Worm (Caenorhabditis elegans) whole organism, late embryonic: Measurements from ENCODE around the gene aos-1.

Source experiments
- F13H6.1 ChIP-seq: sonication (generic microtip); optimal IDR thresholded peaks from 2 replicates; lab custom pipeline; 2016; ENCODE audit warnings: missing genetic modification characterization, missing compliant biosample characterization
- K09A11.1 ChIP-seq: sonication (generic microtip); optimal IDR thresholded peaks from 2 replicates; lab custom pipeline; 2017; ENCODE audit warnings: antibody characterized with exemption, mild to moderate bottlenecking, missing genetic modification characterization, missing compliant biosample characterization; ENCODE audit not compliant: insufficient read depth
- T23F11.4 ChIP-seq: fragments of 200-800 bp; sonication (Bioruptor generic); optimal IDR thresholded peaks from 2 replicates; lab custom pipeline; 2018; ENCODE audit warnings: mild to moderate bottlenecking, missing genetic modification characterization, missing compliant biosample characterization
- ama-1 ChIP-seq: fragments of 150-350 bp; optimal IDR thresholded peaks from 2 replicates; lab custom pipeline; 2014
- ceh-19 ChIP-seq: fragments of 200-800 bp; sonication (Bioruptor generic); optimal IDR thresholded peaks from 2 replicates; lab custom pipeline; 2018; ENCODE audit warnings: mild to moderate bottlenecking, missing genetic modification characterization, missing compliant biosample characterization
- ceh-30 ChIP-seq: fragments of 150-350 bp; optimal IDR thresholded peaks from 2 replicates; lab custom pipeline; 2014; ENCODE audit warnings: missing biosample characterization, missing genetic modification characterization
- ceh-48 ChIP-seq: sonication (generic microtip); optimal IDR thresholded peaks from 2 replicates; lab custom pipeline; 2016; ENCODE audit warnings: missing genetic modification characterization, inconsistent platforms, missing compliant biosample characterization
- ceh-6 ChIP-seq: fragments of 200-800 bp; sonication (Bioruptor generic); optimal IDR thresholded peaks from 2 replicates; lab custom pipeline; 2018; ENCODE audit warnings: mild to moderate bottlenecking, missing genetic modification characterization, missing compliant biosample characterization
- ceh-9 ChIP-seq: sonication (generic microtip); optimal IDR thresholded peaks from 2 replicates; lab custom pipeline; 2016; ENCODE audit warnings: mild to moderate bottlenecking, missing genetic modification characterization, inconsistent platforms, missing compliant biosample characterization
- elt-2 ChIP-seq: sonication (generic microtip); optimal IDR thresholded peaks from 2 replicates; lab custom pipeline; 2016; ENCODE audit warnings: missing genetic modification reagents, missing genetic modification characterization, missing compliant biosample characterization
- elt-4 ChIP-seq: sonication (generic microtip); optimal IDR thresholded peaks from 2 replicates; lab custom pipeline; 2016; ENCODE audit warnings: missing genetic modification characterization, missing compliant biosample characterization
- ets-4 ChIP-seq: sonication (generic microtip); optimal IDR thresholded peaks from 2 replicates; lab custom pipeline; 2016; ENCODE audit warnings: missing genetic modification characterization, missing compliant biosample characterization
- eyg-1 ChIP-seq: sonication (generic microtip); optimal IDR thresholded peaks from 2 replicates; lab custom pipeline; 2016; ENCODE audit warnings: missing genotype, missing genetic modification characterization, missing compliant biosample characterization
- fkh-6 ChIP-seq: sonication (generic microtip); optimal IDR thresholded peaks from 2 replicates; lab custom pipeline; 2016; ENCODE audit warnings: missing genetic modification characterization, missing compliant biosample characterization
- gmeb-2 ChIP-seq: sonication (generic microtip); optimal IDR thresholded peaks from 2 replicates; lab custom pipeline; 2016; ENCODE audit warnings: missing genetic modification characterization, inconsistent platforms, missing compliant biosample characterization
- hlh-6 ChIP-seq: sonication (generic microtip); optimal IDR thresholded peaks from 2 replicates; lab custom pipeline; 2016; ENCODE audit warnings: missing genotype, missing genetic modification characterization, missing compliant biosample characterization
- hlh-8 ChIP-seq: sonication (generic microtip); optimal IDR thresholded peaks from 2 replicates; lab custom pipeline; 2016; ENCODE audit warnings: missing genotype, missing genetic modification characterization, missing compliant biosample characterization
- lin-11 ChIP-seq: fragments of 200-800 bp; sonication (Bioruptor generic); optimal IDR thresholded peaks from 2 replicates; lab custom pipeline; 2018; ENCODE audit warnings: mild to moderate bottlenecking, missing genetic modification characterization, missing compliant biosample characterization
- madf-2 ChIP-seq: sonication (generic microtip); optimal IDR thresholded peaks from 2 replicates; lab custom pipeline; 2017; ENCODE audit warnings: missing genetic modification characterization, missing compliant biosample characterization
- mec-3 ChIP-seq: sonication (generic microtip); optimal IDR thresholded peaks from 2 replicates; lab custom pipeline; 2016; ENCODE audit warnings: borderline replicate concordance, missing genetic modification characterization, missing compliant biosample characterization
- nfya-1 ChIP-seq: sonication (generic microtip); optimal IDR thresholded peaks from 2 replicates; lab custom pipeline; 2017; ENCODE audit warnings: missing genetic modification characterization, mild to moderate bottlenecking, missing compliant biosample characterization, antibody characterized with exemption, moderate library complexity
- odd-2 ChIP-seq: sonication (generic microtip); optimal IDR thresholded peaks from 2 replicates; lab custom pipeline; 2017; ENCODE audit warnings: antibody characterized with exemption, mild to moderate bottlenecking, missing genetic modification characterization, missing compliant biosample characterization
- pat-9 ChIP-seq: fragments of 200-800 bp; sonication (Bioruptor generic); optimal IDR thresholded peaks from 2 replicates; lab custom pipeline; 2018; ENCODE audit warnings: mild to moderate bottlenecking, missing genetic modification characterization, moderate library complexity, missing compliant biosample characterization
- pax-1 ChIP-seq: fragments of 150-350 bp; optimal IDR thresholded peaks from 2 replicates; lab custom pipeline; 2014; ENCODE audit warnings: missing biosample characterization, missing genetic modification characterization
- pha-2 ChIP-seq: sonication (generic microtip); optimal IDR thresholded peaks from 2 replicates; lab custom pipeline; 2017; ENCODE audit warnings: mild to moderate bottlenecking, missing genetic modification characterization, missing compliant biosample characterization
- rnt-1 ChIP-seq: sonication (generic microtip); optimal IDR thresholded peaks from 2 replicates; lab custom pipeline; 2016; ENCODE audit warnings: missing genetic modification characterization, missing compliant biosample characterization
- sdc-2 ChIP-seq: sonication (generic microtip); optimal IDR thresholded peaks from 2 replicates; lab custom pipeline; 2016; ENCODE audit warnings: missing genotype, missing genetic modification characterization, missing compliant biosample characterization
- sox-4 ChIP-seq: sonication (generic microtip); optimal IDR thresholded peaks from 2 replicates; lab custom pipeline; 2017; ENCODE audit warnings: mild to moderate bottlenecking, missing genetic modification characterization, inconsistent platforms, missing compliant biosample characterization
- tbx-2 ChIP-seq: sonication (generic microtip); optimal IDR thresholded peaks from 2 replicates; lab custom pipeline; 2016; ENCODE audit warnings: missing genetic modification characterization, missing compliant biosample characterization
- unc-3 ChIP-seq, 2 experiments: fragments of 200-800 bp in 1 of 2; sonication (Bioruptor generic) in 1 of 2; sonication (generic microtip) in 1 of 2; conservative IDR thresholded peaks in 1 of 2; optimal IDR thresholded peaks in 1 of 2; 2 replicates each; pipeline versions ENCODE4 v1.3.6 to Lab custom; 2016 to 2022; ENCODE audit warnings: missing compliant biosample characterization in 2 of 2, missing genetic modification characterization in 2 of 2, missing genetic modification reagents in 1 of 2
- unc-55 ChIP-seq: sonication (generic microtip); optimal IDR thresholded peaks from 2 replicates; lab custom pipeline; 2017; ENCODE audit warnings: missing biosample characterization, missing genetic modification reagents, missing genetic modification characterization
- unc-86 ChIP-seq: sonication (generic microtip); optimal IDR thresholded peaks from 2 replicates; lab custom pipeline; 2016; ENCODE audit warnings: missing genetic modification characterization, missing compliant biosample characterization
- zip-5 ChIP-seq: sonication (generic microtip); optimal IDR thresholded peaks from 2 replicates; lab custom pipeline; 2016; ENCODE audit warnings: missing genetic modification characterization, missing compliant biosample characterization
- ztf-16 ChIP-seq: sonication (generic microtip); optimal IDR thresholded peaks from 2 replicates; lab custom pipeline; 2017; ENCODE audit warnings: missing genetic modification characterization, missing compliant biosample characterization

aos-1 gene

DNA sequence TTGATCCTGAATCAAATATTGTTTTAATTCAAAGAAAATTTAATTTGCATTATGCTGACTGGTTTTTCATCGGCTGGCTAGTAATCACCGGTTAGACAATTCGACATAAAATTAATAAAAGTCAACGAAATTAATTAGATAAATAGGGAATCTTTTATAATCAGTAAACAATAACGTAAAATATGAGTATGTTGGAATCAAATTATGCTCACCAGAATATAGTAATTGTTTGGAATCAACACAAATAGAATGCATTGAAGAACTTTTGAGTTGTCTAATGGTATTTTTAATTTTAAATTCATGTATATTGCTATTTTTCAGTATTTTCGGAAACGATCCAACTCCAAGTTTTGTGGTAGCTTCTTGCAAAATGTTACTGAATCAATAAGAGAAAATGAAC, 24.7 kb downstream of the aos-1 start, which contains the start of gene C08B6.2:
Gene C08B6.2, plus strand, starts transcription at position 301 of the 400 bp plus-strand sequence.
- TF ChIP-seq tbx-2 (tag; lab: Kevin White, UChicago) (no peak), unc-86 (tag; lab: Kevin White, UChicago) (no peak), fkh-6 (tag; lab: Kevin White, UChicago) (no peak), eyg-1 (tag; lab: Kevin White, UChicago) (no peak), zip-5 (no peak), odd-2 (tag; lab: Kevin White, UChicago) (no peak), unc-3 (GFP tag; conservative IDR thresholded peaks at IDR 0.05; lab: Robert Waterston, UW) (no peak), unc-3 (tag; optimal IDR thresholded peaks at IDR 0.05; lab: Kevin White, UChicago) (no peak)

DNA sequence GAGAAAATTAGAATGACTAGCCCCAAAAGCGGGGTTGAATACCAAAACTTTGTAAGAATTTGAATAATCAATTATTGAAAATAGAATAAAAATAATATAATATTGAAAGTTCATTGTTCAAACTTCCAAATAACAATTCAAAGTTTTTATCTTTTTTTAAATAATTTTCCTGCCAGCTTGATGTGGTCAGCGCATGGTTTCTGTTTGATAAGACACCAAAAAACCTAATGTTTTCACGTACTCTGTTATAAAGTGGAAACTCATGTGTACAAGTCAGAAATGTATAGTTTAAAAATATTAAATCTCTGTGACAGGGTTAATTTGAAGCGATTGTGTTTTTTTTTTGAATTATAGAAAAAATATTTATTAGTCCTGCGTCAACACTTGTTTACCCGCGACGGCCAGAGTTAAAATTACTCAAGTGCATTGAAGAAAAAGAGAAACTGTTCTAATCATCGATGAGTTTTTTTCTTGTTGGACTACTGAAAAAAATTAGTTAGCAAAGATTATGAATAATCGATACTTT, 25.2 kb downstream of the aos-1 start, which contains the start of gene ugt-17:
Gene ugt-17, minus strand, starts transcription at position 180 of the 526 bp plus-strand sequence.
- no peak for TF ChIP-seq hlh-6 (tag; lab: Kevin White, UChicago)
- TF ChIP-seq sox-4 (tag; lab: Kevin White, UChicago), result no peak
- TF ChIP-seq mec-3 (tag; lab: Kevin White, UChicago), result no peak
- TF ChIP-seq nfya-1, result no peak
- no peak for TF ChIP-seq K09A11.1 (tag; lab: Kevin White, UChicago)
- TF ChIP-seq elt-2 (tag; lab: Kevin White, UChicago), result no peak
- TF ChIP-seq eyg-1 (tag; lab: Kevin White, UChicago), result no peak
- no peak for TF ChIP-seq ama-1 (lab: Kevin White, UChicago)
- TF ChIP-seq F13H6.1, result no peak
- TF ChIP-seq hlh-8 (tag; lab: Kevin White, UChicago), result no peak
- TF ChIP-seq pat-9 (tag; lab: Kevin White, UChicago), result no peak
- TF ChIP-seq ets-4 (tag; lab: Kevin White, UChicago), result no peak
- no peak for TF ChIP-seq T23F11.4 (GFP tag; lab: Kevin White, UChicago)
- no peak for TF ChIP-seq ceh-6 (GFP tag; lab: Kevin White, UChicago)
- no peak for TF ChIP-seq ceh-30 (tag; lab: Kevin White, UChicago)
- TF ChIP-seq ceh-9 (tag; lab: Kevin White, UChicago), result no peak
- no peak for TF ChIP-seq sdc-2 (tag; lab: Kevin White, UChicago)
- no peak for TF ChIP-seq gmeb-2 (tag; lab: Kevin White, UChicago)

DNA sequence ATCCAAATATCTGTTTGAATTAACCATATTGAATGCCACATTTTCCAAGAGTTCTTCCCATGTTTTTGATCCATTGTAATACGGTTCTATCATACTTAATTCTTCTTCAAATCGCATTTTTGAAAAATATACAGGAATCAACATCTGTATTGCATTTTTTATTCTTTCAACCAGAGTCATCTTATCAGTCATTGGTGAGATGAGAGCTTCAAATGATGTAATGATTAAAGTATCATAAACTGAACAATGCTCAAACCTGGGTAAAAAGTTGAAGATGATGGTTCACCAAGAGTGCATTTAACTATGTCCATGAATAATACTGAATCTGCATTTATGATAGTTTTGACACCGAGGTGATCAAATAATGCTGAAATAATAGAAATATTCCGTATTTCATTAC, 26.3 kb downstream of the aos-1 start:
- TF ChIP-seq lin-11 (no peak), elt-4 (tag; lab: Kevin White, UChicago) (no peak), ets-4 (tag; lab: Kevin White, UChicago) (no peak), ztf-16 (tag; lab: Kevin White, UChicago) (no peak), tbx-2 (tag; lab: Kevin White, UChicago) (no peak), ceh-19 (GFP tag; lab: Kevin White, UChicago) (no peak), pat-9 (tag; lab: Kevin White, UChicago) (no peak), rnt-1 (no peak), pha-2 (tag; lab: Kevin White, UChicago) (no peak), unc-55 (GFP tag; lab: Kevin White, UChicago) (no peak), madf-2 (tag; lab: Kevin White, UChicago) (no peak), ceh-48 (tag; lab: Kevin White, UChicago) (no peak)

DNA sequence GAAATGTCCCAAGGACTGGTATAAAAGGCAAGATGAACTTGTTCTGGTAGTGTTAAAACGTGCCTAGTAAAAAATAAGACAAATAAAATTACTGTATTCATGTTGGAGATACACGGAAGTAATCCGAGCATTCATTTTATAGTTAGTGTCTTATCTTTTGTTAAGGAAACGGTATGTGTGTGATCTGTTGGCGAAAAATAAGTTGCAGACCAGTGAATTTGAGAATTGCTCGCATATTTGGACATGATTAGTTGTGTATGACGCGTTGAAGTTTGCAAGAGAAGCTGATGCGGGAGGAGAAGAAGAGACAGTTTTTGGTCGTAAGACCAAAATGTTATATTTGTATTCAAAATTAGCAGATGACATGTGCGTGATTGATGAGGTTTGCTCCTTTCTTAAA, 28.2 kb downstream of the aos-1 start, which contains the start of gene C08B6.14:
Gene C08B6.14, minus strand, starts transcription at position 101 of the 400 bp plus-strand sequence.
- TF ChIP-seq ceh-6 (GFP tag; lab: Kevin White, UChicago) (no peak), pax-1 (tag; lab: Kevin White, UChicago) (no peak)
